Worm (Caenorhabditis elegans): Measurements from ENCODE around the gene spe-10.

DNA sequence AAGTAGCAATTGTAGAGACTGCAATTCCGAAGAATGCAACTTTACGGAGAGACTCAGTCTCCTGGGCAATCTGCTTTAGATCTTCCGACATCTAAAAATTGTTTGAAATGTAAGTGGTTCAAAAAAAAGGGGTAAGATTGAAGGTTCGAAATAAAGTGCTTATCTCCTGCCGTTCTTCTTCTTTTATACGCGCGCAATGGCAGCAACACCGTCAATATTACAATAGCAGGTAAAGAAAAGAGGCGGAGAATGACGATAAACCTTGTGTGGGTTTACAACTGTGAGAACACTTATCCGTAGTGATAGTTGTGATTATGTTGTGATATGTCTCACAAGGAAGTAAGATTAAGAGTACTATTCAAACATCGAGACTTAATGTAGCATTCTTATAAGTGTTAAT is 37.8 kb downstream of the spe-10 start, which contains the start of gene col-13:
- TF ChIP-seq unc-62 (GFP tag; optimal IDR thresholded peaks at IDR 0.05) (no peak), nhr-237 (tag; optimal IDR thresholded peaks at IDR 0.05) (no peak), nhr-25 (tag; optimal IDR thresholded peaks at IDR 0.05) (no peak), snpc-4 (tag; optimal IDR thresholded peaks at IDR 0.05) (no peak), aly-2 (tag; optimal IDR thresholded peaks at IDR 0.05) (no peak), ztf-11 (tag; optimal IDR thresholded peaks at IDR 0.05) (no peak), elt-3 (tag; optimal IDR thresholded peaks at IDR 0.05) (no peak), fos-1 (tag; optimal IDR thresholded peaks at IDR 0.05) (no peak), blmp-1 (tag; optimal IDR thresholded peaks at IDR 0.05; ENCODE audit: insufficient read depth) (no peak), alr-1 (tag; optimal IDR thresholded peaks at IDR 0.05) (no peak)

Measured in whole organism, L2 larva.